Worm (Caenorhabditis elegans) whole organism, young adult: ENCODE measurements around the gene tatn-1.
A peak's percentile ranks its signal among the peaks of the same experiment; 100 is the strongest.

Experiments used
- B0261.1 ChIP-seq: sonication (generic microtip); optimal IDR thresholded peaks from 2 replicates; lab custom pipeline; 2016; ENCODE audit warnings: mild to moderate bottlenecking, missing genetic modification characterization, moderate library complexity, missing compliant biosample characterization
- C06A6.2 ChIP-seq: fragments of 200-800 bp; sonication (Bioruptor generic); conservative IDR thresholded peaks from 2 replicates; pipeline ENCODE4 v1.3.6; 2022; ENCODE audit warnings: missing genetic modification characterization, missing compliant biosample characterization
- D2030.7 ChIP-seq: fragments of 200-800 bp; sonication (Bioruptor generic); IDR thresholded peaks from 2 replicates; pipeline ENCODE4 v1.3.6; 2022; ENCODE audit warnings: missing genetic modification reagents, missing genetic modification characterization, missing compliant biosample characterization
- F10E7.11 ChIP-seq: sonication (generic microtip); optimal IDR thresholded peaks from 2 replicates; lab custom pipeline; 2017; ENCODE audit warnings: mild to moderate bottlenecking, missing genetic modification characterization, moderate library complexity, missing compliant biosample characterization
- F22D6.2 ChIP-seq: sonication (generic microtip); optimal IDR thresholded peaks from 2 replicates; lab custom pipeline; 2016; ENCODE audit warnings: mild to moderate bottlenecking, missing genetic modification characterization, missing compliant biosample characterization
- F23B12.7 ChIP-seq: sonication (generic microtip); optimal IDR thresholded peaks from 2 replicates; lab custom pipeline; 2017; ENCODE audit warnings: missing genetic modification characterization, mild to moderate bottlenecking, missing compliant biosample characterization, antibody characterized with exemption, moderate library complexity; ENCODE audit not compliant: insufficient read depth
- F52B5.7 ChIP-seq: sonication (generic microtip); optimal IDR thresholded peaks from 2 replicates; lab custom pipeline; 2016; ENCODE audit warnings: mild to moderate bottlenecking, missing genetic modification characterization, missing compliant biosample characterization
- Y56A3A.18 ChIP-seq: fragments of 200-800 bp; sonication (Bioruptor generic); IDR thresholded peaks from 2 replicates; pipeline ENCODE4 v1.3.6; 2022; ENCODE audit warnings: missing genetic modification reagents, missing genetic modification characterization, missing compliant biosample characterization
- Y79H2A.3 ChIP-seq: fragments of 200-800 bp; sonication (Bioruptor generic); conservative IDR thresholded peaks from 2 replicates; pipeline ENCODE4 v1.3.6; 2022; ENCODE audit warnings: missing genetic modification reagents, missing genetic modification characterization, missing compliant biosample characterization
- ZK185.1 ChIP-seq: sonication (generic microtip); optimal IDR thresholded peaks from 2 replicates; lab custom pipeline; 2016; ENCODE audit warnings: mild to moderate bottlenecking, missing genetic modification characterization, missing compliant biosample characterization; ENCODE audit not compliant: poor library complexity, severe bottlenecking
- aptf-3 ChIP-seq: fragments of 200-800 bp; sonication (Bioruptor generic); IDR thresholded peaks from 2 replicates; pipeline ENCODE4 v1.3.6; 2022; ENCODE audit warnings: missing genetic modification characterization, missing compliant biosample characterization
- bed-2 ChIP-seq: fragments of 200-800 bp; sonication (Bioruptor generic); IDR thresholded peaks from 2 replicates; pipeline ENCODE4 v1.3.6; 2022; ENCODE audit warnings: missing genetic modification reagents, missing genetic modification characterization, missing compliant biosample characterization
- ceh-100 ChIP-seq: fragments of 200-800 bp; sonication (Bioruptor generic); IDR thresholded peaks from 2 replicates; pipeline ENCODE4 v1.3.6; 2022; ENCODE audit warnings: missing genetic modification reagents, missing genetic modification characterization, missing compliant biosample characterization
- ceh-91 ChIP-seq: fragments of 200-800 bp; sonication (Bioruptor generic); IDR thresholded peaks from 2 replicates; pipeline ENCODE4 v1.3.6; 2022; ENCODE audit warnings: missing genetic modification reagents, missing genetic modification characterization, missing compliant biosample characterization
- chd-7 ChIP-seq: sonication (generic microtip); optimal IDR thresholded peaks from 2 replicates; lab custom pipeline; 2016; ENCODE audit warnings: mild to moderate bottlenecking, missing genetic modification characterization, moderate library complexity, missing compliant biosample characterization
- dox-1 ChIP-seq: fragments of 200-800 bp; sonication (Bioruptor generic); IDR thresholded peaks from 2 replicates; pipeline ENCODE4 v1.3.6; 2022; ENCODE audit warnings: missing genetic modification reagents, missing genetic modification characterization, missing compliant biosample characterization
- gei-17 ChIP-seq: fragments of 200-800 bp; sonication (Bioruptor generic); optimal IDR thresholded peaks from 2 replicates; lab custom pipeline; 2018; ENCODE audit warnings: mild to moderate bottlenecking, missing genetic modification characterization, missing compliant biosample characterization
- hlh-26 ChIP-seq: fragments of 200-800 bp; sonication (Bioruptor generic); conservative IDR thresholded peaks from 2 replicates; pipeline ENCODE4 v1.3.6; 2022; ENCODE audit warnings: missing genetic modification reagents, missing genetic modification characterization, missing compliant biosample characterization
- hmg-1.2 ChIP-seq: fragments of 200-800 bp; sonication (Bioruptor generic); IDR thresholded peaks from 2 replicates; pipeline ENCODE4 v1.3.6; 2022; ENCODE audit warnings: missing genetic modification reagents, missing genetic modification characterization, missing compliant biosample characterization
- lag-1 ChIP-seq: fragments of 200-800 bp; sonication (Bioruptor generic); IDR thresholded peaks from 2 replicates; pipeline ENCODE4 v1.3.6; 2022; ENCODE audit warnings: missing genetic modification reagents, missing genetic modification characterization, missing compliant biosample characterization
- let-526 ChIP-seq: fragments of 200-800 bp; sonication (Bioruptor generic); IDR thresholded peaks from 2 replicates; pipeline ENCODE4 v1.3.6; 2022; ENCODE audit warnings: missing genetic modification reagents, missing genetic modification characterization, missing compliant biosample characterization
- let-607 ChIP-seq, 2 experiments: fragments of 200-800 bp in 1 of 2; sonication (Bioruptor generic) in 1 of 2; sonication (generic microtip) in 1 of 2; optimal IDR thresholded peaks; 2 replicates each; lab custom pipeline; 2016 to 2018; ENCODE audit warnings: mild to moderate bottlenecking in 2 of 2, missing compliant biosample characterization in 2 of 2, missing genetic modification characterization in 2 of 2, moderate library complexity in 2 of 2, missing genotype in 1 of 2
- lin-26 ChIP-seq: fragments of 200-800 bp; sonication (Bioruptor generic); IDR thresholded peaks from 2 replicates; pipeline ENCODE4 v1.3.6; 2022; ENCODE audit warnings: missing genetic modification reagents, missing genetic modification characterization, missing compliant biosample characterization
- lin-35 ChIP-seq, 3 experiments: fragments of 150-350 bp in 2 of 3; sonication (generic microtip) in 1 of 3; optimal IDR thresholded peaks; 2 replicates each; lab custom pipeline; 2014 to 2018; ENCODE audit warnings: missing biosample characterization in 3 of 3, missing genetic modification characterization in 3 of 3, missing genetic modification reagents in 3 of 3
- lin-40 ChIP-seq: sonication (generic microtip); optimal IDR thresholded peaks from 2 replicates; lab custom pipeline; 2016; ENCODE audit warnings: missing genetic modification characterization, mild to moderate bottlenecking, missing compliant biosample characterization, missing genotype, missing genetic modification reagents
- lir-1 ChIP-seq: fragments of 200-800 bp; sonication (Bioruptor generic); conservative IDR thresholded peaks from 2 replicates; pipeline ENCODE4 v1.3.6; 2022; ENCODE audit warnings: missing genetic modification reagents, missing genetic modification characterization, missing compliant biosample characterization
- mcd-1 ChIP-seq: fragments of 200-800 bp; sonication (Bioruptor generic); IDR thresholded peaks from 2 replicates; pipeline ENCODE4 v1.3.6; 2022; ENCODE audit warnings: missing genetic modification reagents, missing genetic modification characterization, missing compliant biosample characterization
- nhr-80 ChIP-seq: sonication (generic microtip); optimal IDR thresholded peaks from 2 replicates; lab custom pipeline; 2016; ENCODE audit warnings: missing genetic modification characterization, missing compliant biosample characterization
- nhr-90 ChIP-seq: sonication (generic microtip); optimal IDR thresholded peaks from 2 replicates; lab custom pipeline; 2016; ENCODE audit warnings: missing genotype, mild to moderate bottlenecking, missing genetic modification characterization, missing compliant biosample characterization
- pha-4 ChIP-seq: fragments of 150-350 bp; sonication (generic microtip); optimal IDR thresholded peaks from 2 replicates; lab custom pipeline; 2014; ENCODE audit warnings: missing biosample characterization, missing genetic modification reagents, missing genetic modification characterization
- rpc-1 ChIP-seq, 2 experiments: fragments of 150-350 bp in 1 of 2; sonication (generic microtip) in 1 of 2; optimal IDR thresholded peaks; 2 replicates each; lab custom pipeline; 2014 to 2018; ENCODE audit warnings: missing biosample characterization in 1 of 2, missing genetic modification characterization in 1 of 2, missing genetic modification reagents in 1 of 2, missing genotype in 1 of 2
- snpc-1.1 ChIP-seq: sonication (generic microtip); optimal IDR thresholded peaks from 2 replicates; lab custom pipeline; 2017; ENCODE audit warnings: missing genetic modification characterization, mild to moderate bottlenecking, missing compliant biosample characterization, antibody characterized with exemption, moderate library complexity, missing genotype, missing genetic modification reagents; ENCODE audit not compliant: insufficient read depth
- snpc-4 ChIP-seq, 5 experiments: fragments of 150-350 bp in 1 of 5; sonication (generic microtip) in 4 of 5; optimal IDR thresholded peaks; 2 replicates each; lab custom pipeline; 2014 to 2018; ENCODE audit warnings: missing genetic modification characterization in 5 of 5, missing biosample characterization in 3 of 5, antibody characterized with exemption in 2 of 5, mild to moderate bottlenecking in 2 of 5, missing compliant biosample characterization in 2 of 5, missing genotype in 2 of 5, moderate library complexity in 2 of 5, missing genetic modification reagents in 1 of 5
- zfh-2 ChIP-seq: fragments of 200-800 bp; sonication (Bioruptor generic); conservative IDR thresholded peaks from 2 replicates; pipeline ENCODE4 v1.3.6; 2022; ENCODE audit warnings: missing genetic modification reagents, missing genetic modification characterization, missing compliant biosample characterization
- ztf-22 ChIP-seq: fragments of 200-800 bp; sonication (Bioruptor generic); optimal IDR thresholded peaks from 2 replicates; lab custom pipeline; 2018; ENCODE audit warnings: mild to moderate bottlenecking, missing genetic modification characterization, moderate library complexity, missing compliant biosample characterization
- ztf-25 ChIP-seq: fragments of 200-800 bp; sonication (Bioruptor generic); IDR thresholded peaks from 2 replicates; pipeline ENCODE4 v1.3.6; 2022; ENCODE audit warnings: missing genetic modification reagents, missing genetic modification characterization, missing compliant biosample characterization
- ztf-26 ChIP-seq: sonication (generic microtip); optimal IDR thresholded peaks from 2 replicates; lab custom pipeline; 2017; ENCODE audit warnings: missing genetic modification characterization, missing compliant biosample characterization
- ztf-3 ChIP-seq: fragments of 200-800 bp; sonication (Bioruptor generic); optimal IDR thresholded peaks from 2 replicates; lab custom pipeline; 2018; ENCODE audit warnings: mild to moderate bottlenecking, missing genetic modification characterization, missing compliant biosample characterization
- ztf-6 ChIP-seq: fragments of 200-800 bp; sonication (Bioruptor generic); IDR thresholded peaks from 2 replicates; pipeline ENCODE4 v1.3.6; 2022; ENCODE audit warnings: missing genetic modification reagents, missing genetic modification characterization, missing compliant biosample characterization

Gene tatn-1

DNA sequence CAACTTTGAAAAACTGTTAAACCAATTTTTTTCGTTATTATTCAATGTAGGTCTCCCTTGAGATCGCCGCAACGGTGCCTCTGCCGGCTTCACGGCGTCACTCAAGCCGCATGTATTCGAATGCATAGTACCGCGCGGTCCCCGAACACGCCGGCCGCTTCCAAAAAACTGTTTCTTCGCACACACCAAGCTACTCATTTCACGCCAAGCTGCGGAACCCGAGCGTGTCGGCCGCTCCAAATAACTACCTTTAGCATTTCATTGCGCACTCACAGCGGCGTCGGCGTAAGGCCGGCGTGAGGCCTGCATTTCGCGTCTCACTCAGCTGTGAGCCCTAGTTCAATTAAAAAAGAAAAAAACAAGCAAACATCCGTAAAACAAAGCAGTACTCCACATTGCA, 34.2 kb upstream of the tatn-1 start:
- TF ChIP-seq chd-7 (tag; lab: Kevin White, UChicago) (no peak), let-607 (tag; optimal IDR thresholded peaks at IDR 0.05; lab: Kevin White, UChicago) (no peak), D2030.7 (GFP tag; lab: Robert Waterston, UW) (no peak), lir-1 (GFP tag; lab: Robert Waterston, UW) (no peak), ztf-3 (GFP tag; lab: Kevin White, UChicago) (no peak), F52B5.7 (peak; percentile 19), hlh-26 (GFP tag; lab: Robert Waterston, UW) (no peak), F10E7.11 (no peak), lin-26 (no peak), lin-40 (no peak), let-526 (no peak), zfh-2 (GFP tag; lab: Robert Waterston, UW) (peak; percentile 73), ceh-91 (GFP tag; lab: Robert Waterston, UW) (no peak), ztf-22 (GFP tag; lab: Kevin White, UChicago) (no peak), ceh-100 (GFP tag; lab: Robert Waterston, UW) (no peak), nhr-90 (tag; lab: Kevin White, UChicago) (no peak), mcd-1 (0 out of 2 replicates have a peak, but pooled peaks have one; percentile 8), C06A6.2 (no peak), Y79H2A.3 (GFP tag; lab: Robert Waterston, UW) (no peak), rpc-1 (optimal IDR thresholded peaks at IDR 0.05; lab: Kevin White, UChicago) (no peak), rpc-1 (tag; optimal IDR thresholded peaks at IDR 0.05; lab: Kevin White, UChicago) (no peak), bed-2 (GFP tag; lab: Robert Waterston, UW) (no peak), B0261.1 (no peak), ztf-6 (GFP tag; lab: Robert Waterston, UW) (no peak), nhr-80 (tag; lab: Kevin White, UChicago) (no peak), lin-35 (GFP tag; optimal IDR thresholded peaks at IDR 0.05; lab: Kevin White, UChicago) (no peak), aptf-3 (GFP tag; lab: Robert Waterston, UW) (no peak), gei-17 (GFP tag; lab: Kevin White, UChicago) (no peak), Y56A3A.18 (no peak), ztf-25 (GFP tag; lab: Robert Waterston, UW) (no peak), lag-1 (no peak), F22D6.2 (tag; lab: Kevin White, UChicago) (no peak), snpc-4 (GFP tag; optimal IDR thresholded peaks at IDR 0.05; lab: Kevin White, UChicago) (no peak), snpc-4 (tag; optimal IDR thresholded peaks at IDR 0.05; lab: Kevin White, UChicago) (peak in 2 of 4 experiments; percentile 8 to 17), ztf-26 (tag; lab: Kevin White, UChicago) (no peak), F23B12.7 (tag; lab: Kevin White, UChicago) (no peak), ZK185.1 (tag; lab: Kevin White, UChicago) (no peak), dox-1 (no peak)

DNA sequence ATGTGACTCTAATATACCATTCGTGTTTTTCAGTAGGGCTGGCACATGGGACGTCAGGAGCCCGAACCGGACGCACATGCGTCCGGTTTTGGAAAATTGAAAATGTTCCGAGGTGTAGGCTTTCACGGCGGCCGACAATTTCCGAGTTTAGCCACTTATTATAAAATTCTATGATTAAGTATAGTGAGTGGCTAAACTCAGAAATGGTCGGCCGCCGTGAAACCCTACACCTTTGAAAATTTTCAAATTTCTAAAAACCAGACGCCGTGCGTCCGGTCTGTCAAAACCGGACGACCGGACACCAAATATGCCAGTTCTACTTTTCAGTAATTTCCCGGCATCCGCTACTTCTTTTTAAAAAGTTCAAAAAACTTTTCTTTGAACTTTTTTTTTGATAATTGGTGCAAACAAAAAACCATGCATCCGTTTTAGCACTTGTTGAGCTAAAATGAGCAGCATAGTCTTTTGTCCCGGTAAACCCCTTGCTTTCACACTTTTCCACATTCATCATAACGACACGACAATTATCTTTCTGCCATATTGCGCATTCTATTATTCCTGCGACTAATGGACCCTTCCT, 33.1 kb upstream of the tatn-1 start:
- TF ChIP-seq snpc-1.1 (tag; lab: Kevin White, UChicago) (peak; percentile 1), pha-4 (tag; lab: Kevin White, UChicago) (no peak), snpc-4 (GFP tag; optimal IDR thresholded peaks at IDR 0.05; lab: Kevin White, UChicago) (no peak), snpc-4 (tag; optimal IDR thresholded peaks at IDR 0.05; lab: Kevin White, UChicago) (peak in 3 of 4 experiments; percentile 36 to 88 (median 86)), hmg-1.2 (GFP tag; lab: Robert Waterston, UW) (peak; percentile 33)
- TF ChIP-seq, all 124 proteins: peak for 3
